Worm (Caenorhabditis elegans): Measurements from ENCODE around the gene srh-47.

srh-47 gene

DNA sequence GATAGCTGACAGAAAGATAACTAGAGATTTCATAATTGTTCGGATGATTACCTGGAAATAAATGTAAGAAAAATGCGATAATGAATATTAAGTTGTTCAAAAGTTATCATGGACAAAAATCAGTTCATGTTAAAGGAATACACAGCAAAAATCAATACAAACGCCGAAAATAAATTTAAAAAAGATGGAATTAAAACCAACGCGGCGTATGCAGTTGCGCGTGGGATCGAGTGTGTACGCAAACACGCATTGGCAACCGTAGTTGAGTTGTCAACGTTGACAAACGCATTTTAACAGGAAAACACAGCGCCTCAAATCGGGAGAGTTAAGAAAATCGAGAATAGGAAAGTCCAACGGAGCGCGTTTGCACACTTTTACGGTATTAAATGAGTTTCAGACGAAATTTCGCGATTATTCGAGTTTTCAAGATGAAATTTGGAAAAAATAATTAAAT, 26.5 kb upstream of the srh-47 start, which contains the start of gene tmed-10 (continued):
- TF ChIP-seq lsy-2 (tag; optimal IDR thresholded peaks at IDR 0.05): peak in 1 of 2 experiments; percentile 93

DNA sequence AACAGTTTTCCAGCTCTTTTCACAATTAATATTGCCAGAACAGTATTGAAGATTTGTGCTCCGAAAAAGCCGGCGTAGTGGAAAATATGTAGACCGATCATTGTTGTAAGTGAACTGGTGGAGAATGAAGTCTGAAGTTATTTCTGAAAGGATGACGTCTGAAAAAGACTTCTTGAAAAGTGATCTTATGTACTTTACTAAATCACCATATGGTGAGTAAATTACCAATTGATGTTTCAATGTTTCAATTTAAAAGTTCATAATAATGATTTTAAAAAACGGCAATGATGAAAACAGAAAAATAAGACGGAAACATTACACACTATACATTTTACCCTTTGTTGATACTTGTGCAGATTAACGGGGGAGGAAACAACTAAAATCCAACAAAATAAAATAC, 23.3 kb upstream of the srh-47 start, which contains the start of gene str-141:
Gene str-141, minus strand, starts transcription at position 101 of the 400 bp plus-strand sequence.
- TF ChIP-seq duxl-1 (tag; optimal IDR thresholded peaks at IDR 0.05; ENCODE audit: poor library complexity) (peak; percentile 4), aha-1 (tag) (no peak), zag-1 (tag; optimal IDR thresholded peaks at IDR 0.05) (no peak), ztf-11 (tag; optimal IDR thresholded peaks at IDR 0.05) (no peak), unc-130 (GFP tag; optimal IDR thresholded peaks at IDR 0.05) (no peak), ceh-32 (tag; optimal IDR thresholded peaks at IDR 0.05; ENCODE audit: poor library complexity) (no peak), lin-29 (GFP tag; IDR thresholded peaks at IDR 0.05) (no peak), mxl-2 (GFP tag; conservative IDR thresholded peaks at IDR 0.05) (no peak), nhr-25 (tag; optimal IDR thresholded peaks at IDR 0.05; ENCODE audit: borderline replicate concordance, insufficient read depth) (no peak), lin-38 (GFP tag; IDR thresholded peaks at IDR 0.05) (no peak), saeg-2 (GFP tag; IDR thresholded peaks at IDR 0.05) (no peak), unc-62 (GFP tag; optimal IDR thresholded peaks at IDR 0.05 in 1 of 2) (peak in 1 of 2 experiments; percentile 3), unc-62 (tag; optimal IDR thresholded peaks at IDR 0.05) (no peak), snpc-1.2 (GFP tag; IDR thresholded peaks at IDR 0.05) (no peak), arid-1 (GFP tag; conservative IDR thresholded peaks at IDR 0.05) (no peak), ama-1 (optimal IDR thresholded peaks at IDR 0.05) (peak; percentile 12), zfp-3 (GFP tag; conservative IDR thresholded peaks at IDR 0.05) (no peak), hmg-1.1 (GFP tag; IDR thresholded peaks at IDR 0.05) (no peak), mes-2 (tag; optimal IDR thresholded peaks at IDR 0.05; ENCODE audit: poor library complexity, severe bottlenecking) (no peak), daf-19 (GFP tag; conservative IDR thresholded peaks at IDR 0.05) (no peak), rbr-2 (tag; optimal IDR thresholded peaks at IDR 0.05) (no peak), lin-39 (tag; optimal IDR thresholded peaks at IDR 0.05) (no peak), sdz-12 (GFP tag; optimal IDR thresholded peaks at IDR 0.05) (no peak), zip-11 (GFP tag; IDR thresholded peaks at IDR 0.05) (no peak), hif-1 (tag; optimal IDR thresholded peaks at IDR 0.05) (no peak), daf-8 (GFP tag; IDR thresholded peaks at IDR 0.05) (no peak)

DNA sequence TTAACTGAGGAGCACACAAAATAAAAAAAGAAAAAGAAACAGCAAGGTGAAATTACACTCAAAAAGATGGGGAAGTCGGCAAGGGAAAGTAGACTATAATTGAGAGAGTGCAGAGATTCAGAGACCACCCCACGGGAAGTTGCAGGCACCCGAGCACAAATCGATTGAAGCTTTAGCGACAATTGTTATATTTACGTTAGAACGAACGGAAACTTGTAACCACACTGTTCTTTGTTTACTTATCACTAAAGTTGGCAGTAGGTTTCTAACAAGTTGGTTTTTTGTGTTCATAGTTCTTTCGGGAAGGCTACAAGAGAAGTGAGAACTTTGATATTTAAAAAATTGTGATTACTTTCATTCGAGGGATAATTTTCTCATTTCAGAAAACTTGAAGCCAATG, 21.3 kb upstream of the srh-47 start, which contains the start of gene F47G9.4:
Gene F47G9.4, minus strand, starts transcription at position 98 of the 400 bp plus-strand sequence.
- no peak for TF ChIP-seq pha-4 (GFP tag; IDR thresholded peaks at IDR 0.05)
- TF ChIP-seq pha-4 (tag; optimal IDR thresholded peaks at IDR 0.05): peak; percentile 74
- TF ChIP-seq nhr-28 (tag; optimal IDR thresholded peaks at IDR 0.05): peak; percentile 48
- no peak for TF ChIP-seq aly-2 (tag; optimal IDR thresholded peaks at IDR 0.05)
- TF ChIP-seq spr-1 (tag; optimal IDR thresholded peaks at IDR 0.05): no peak
- TF ChIP-seq ama-1 (optimal IDR thresholded peaks at IDR 0.05): no peak
- TF ChIP-seq lin-15B (tag; optimal IDR thresholded peaks at IDR 0.05): no peak
- TF ChIP-seq ces-1 (GFP tag; optimal IDR thresholded peaks at IDR 0.05): no peak
- no peak for TF ChIP-seq daf-16 (GFP tag; optimal IDR thresholded peaks at IDR 0.05)
- TF ChIP-seq daf-16 (tag; optimal IDR thresholded peaks at IDR 0.05): peak; percentile 18
- no peak for TF ChIP-seq zfp-2 (tag; optimal IDR thresholded peaks at IDR 0.05)
- no peak for TF ChIP-seq ctbp-1 (GFP tag; IDR thresholded peaks at IDR 0.05)
- no peak for TF ChIP-seq dmd-9 (GFP tag; IDR thresholded peaks at IDR 0.05)
- TF ChIP-seq dmd-8 (GFP tag; IDR thresholded peaks at IDR 0.05): no peak
- TF ChIP-seq nhr-42 (GFP tag; IDR thresholded peaks at IDR 0.05): no peak
- TF ChIP-seq ztf-7 (tag; optimal IDR thresholded peaks at IDR 0.05): no peak
- no peak for TF ChIP-seq lir-3 (tag; optimal IDR thresholded peaks at IDR 0.05)
- no peak for TF ChIP-seq mdt-29 (GFP tag; IDR thresholded peaks at IDR 0.05)
- no peak for TF ChIP-seq hmg-1.1 (GFP tag; IDR thresholded peaks at IDR 0.05)
- TF ChIP-seq lin-38 (GFP tag; IDR thresholded peaks at IDR 0.05): no peak
- peak; percentile 25 for TF ChIP-seq hlh-11 (tag; optimal IDR thresholded peaks at IDR 0.05)
- no peak for TF ChIP-seq lin-39 (tag; optimal IDR thresholded peaks at IDR 0.05)
- no peak for TF ChIP-seq nhr-237 (tag; optimal IDR thresholded peaks at IDR 0.05)
